Fruit fly (Drosophila melanogaster) whole organism, embryonic: ENCODE results near the gene CG7781.

Source experiments
- CG10267 ChIP-seq: fragments of 200-800 bp; sonication (Bioruptor generic); optimal IDR thresholded peaks from 2 replicates; lab custom pipeline; 2018; ENCODE audit warnings: missing biosample characterization, mild to moderate bottlenecking, missing genetic modification characterization, moderate library complexity
- CG10321 ChIP-seq: fragments of 200-800 bp; sonication (Bioruptor generic); IDR thresholded peaks from 2 replicates; pipeline ENCODE4 v1.3.6; 2022; ENCODE audit warnings: missing biosample characterization, missing genetic modification characterization
- CG11085 ChIP-seq: fragments of 200-800 bp; sonication (Bioruptor generic); IDR thresholded peaks from 2 replicates; pipeline ENCODE4 v1.3.6; 2022; ENCODE audit warnings: missing biosample characterization, missing genetic modification characterization
- CG11560 ChIP-seq: fragments of 200-800 bp; sonication (Bioruptor generic); IDR thresholded peaks from 3 replicates; pipeline ENCODE4 v1.3.6; 2022; ENCODE audit warnings: missing biosample characterization, missing genetic modification characterization
- CG12155 ChIP-seq: fragments of 200-800 bp; sonication (Bioruptor generic); optimal IDR thresholded peaks from 3 replicates; lab custom pipeline; 2016; ENCODE audit warnings: missing biosample characterization, missing genetic modification characterization
- CG12391 ChIP-seq: fragments of 200-800 bp; sonication (Bioruptor generic); optimal IDR thresholded peaks from 3 replicates; lab custom pipeline; 2018; ENCODE audit warnings: missing biosample characterization, mild to moderate bottlenecking, missing genetic modification characterization, moderate library complexity
- CG15269 ChIP-seq: fragments of 200-800 bp; sonication (Bioruptor generic); optimal IDR thresholded peaks from 2 replicates; lab custom pipeline; 2018; ENCODE audit warnings: missing biosample characterization, mild to moderate bottlenecking, missing genetic modification characterization, moderate library complexity
- CG15601 ChIP-seq: fragments of 200-800 bp; sonication (Bioruptor generic); optimal IDR thresholded peaks from 3 replicates; lab custom pipeline; 2019; ENCODE audit warnings: missing biosample characterization, mild to moderate bottlenecking, missing genetic modification characterization, moderate library complexity
- CG16779 ChIP-seq: fragments of 200-800 bp; sonication (Bioruptor generic); IDR thresholded peaks from 2 replicates; pipeline ENCODE4 v1.3.6; 2022; ENCODE audit warnings: missing biosample characterization, missing genetic modification characterization
- CG17385 ChIP-seq: fragments of 200-800 bp; sonication (Bioruptor generic); optimal IDR thresholded peaks from 3 replicates; lab custom pipeline; 2018; ENCODE audit warnings: missing biosample characterization, mild to moderate bottlenecking, missing genetic modification characterization
- CG18262 ChIP-seq: fragments of 200-800 bp; optimal IDR thresholded peaks from 3 replicates; lab custom pipeline; 2019; ENCODE audit warnings: missing biosample characterization, mild to moderate bottlenecking, missing genetic modification characterization, moderate library complexity
- CG2129 ChIP-seq: fragments of 200-800 bp; sonication (Bioruptor generic); IDR thresholded peaks from 2 replicates; pipeline ENCODE4 v1.3.6; 2022; ENCODE audit warnings: missing biosample characterization, missing genetic modification characterization; ENCODE audit not compliant: partially characterized antibody
- CG32767 ChIP-seq: fragments of 200-800 bp; sonication (Bioruptor generic); IDR thresholded peaks from 2 replicates; pipeline ENCODE4 v1.3.6; 2022; ENCODE audit warnings: missing biosample characterization, missing genetic modification characterization
- CG34224 ChIP-seq: fragments of 200-800 bp; sonication (Bioruptor generic); IDR thresholded peaks from 3 replicates; pipeline ENCODE4 v1.3.6; 2022; ENCODE audit warnings: missing biosample characterization, missing genetic modification characterization; ENCODE audit not compliant: partially characterized antibody
- CG4328 ChIP-seq: fragments of 200-800 bp; sonication (Bioruptor generic); optimal IDR thresholded peaks from 3 replicates; lab custom pipeline; 2017; ENCODE audit warnings: missing biosample characterization, missing genetic modification reagents, missing genetic modification characterization
- CG5245 ChIP-seq: fragments of 200-800 bp; sonication (Bioruptor generic); optimal IDR thresholded peaks from 3 replicates; lab custom pipeline; 2016; ENCODE audit warnings: missing biosample characterization, missing genetic modification characterization
- Dbx ChIP-seq: fragments of 200-800 bp; sonication (Bioruptor generic); IDR thresholded peaks from 3 replicates; pipeline ENCODE4 v1.3.6; 2022; ENCODE audit warnings: missing biosample characterization, missing genetic modification characterization
- Dll ChIP-seq: fragments of 200-800 bp; sonication (Bioruptor generic); IDR thresholded peaks from 4 replicates; pipeline ENCODE4 v1.3.6; 2022; ENCODE audit warnings: missing biosample characterization, missing genetic modification characterization; ENCODE audit not compliant: partially characterized antibody
- Dp ChIP-seq: fragments of 200-800 bp; sonication (Bioruptor generic); optimal IDR thresholded peaks from 2 replicates; lab custom pipeline; 2018; ENCODE audit warnings: missing biosample characterization, mild to moderate bottlenecking, missing genetic modification characterization, moderate library complexity
- HmgZ ChIP-seq: fragments of 200-800 bp; sonication (Bioruptor generic); optimal IDR thresholded peaks from 2 replicates; lab custom pipeline; 2018; ENCODE audit warnings: missing biosample characterization, mild to moderate bottlenecking, missing genetic modification characterization
- Hmr ChIP-seq: fragments of 200-800 bp; sonication (Bioruptor generic); optimal IDR thresholded peaks from 3 replicates; lab custom pipeline; 2017; ENCODE audit warnings: mild to moderate bottlenecking, missing biosample characterization, missing genetic modification reagents, missing genetic modification characterization
- Nf-YC ChIP-seq: fragments of 200-800 bp; optimal IDR thresholded peaks from 3 replicates; lab custom pipeline; 2019; ENCODE audit warnings: missing biosample characterization, mild to moderate bottlenecking, missing genetic modification characterization, moderate library complexity
- NfI ChIP-seq: fragments of 200-800 bp; sonication (Bioruptor generic); optimal IDR thresholded peaks from 3 replicates; lab custom pipeline; 2018; ENCODE audit warnings: missing biosample characterization, mild to moderate bottlenecking, missing genetic modification characterization, moderate library complexity
- Sry-β ChIP-seq: fragments of 200-800 bp; sonication (Bioruptor generic); optimal IDR thresholded peaks from 2 replicates; lab custom pipeline; 2018; ENCODE audit warnings: missing biosample characterization, mild to moderate bottlenecking, missing genetic modification characterization, moderate library complexity
- Trl ChIP-seq, 3 experiments: fragments of >200 bp in 2 of 3; fragments of 200-800 bp in 1 of 3; sonication (Bioruptor generic) in 1 of 3; optimal IDR thresholded peaks; 2 replicates in 1 of 3; 3 replicates in 2 of 3; lab custom pipeline; 2016 to 2017; ENCODE audit warnings: missing biosample characterization in 1 of 3, missing genetic modification characterization in 1 of 3
- Usf ChIP-seq: fragments of 200-800 bp; sonication (Bioruptor generic); optimal IDR thresholded peaks from 2 replicates; lab custom pipeline; 2017; ENCODE audit warnings: missing genotype, missing biosample characterization, missing genetic modification characterization
- Xbp1 ChIP-seq: fragments of 200-800 bp; sonication (Bioruptor generic); optimal IDR thresholded peaks from 3 replicates; lab custom pipeline; 2016; ENCODE audit warnings: missing biosample characterization, mild to moderate bottlenecking, missing genetic modification characterization
- YL-1 ChIP-seq: fragments of 200-800 bp; sonication (Bioruptor generic); optimal IDR thresholded peaks from 3 replicates; lab custom pipeline; 2017; ENCODE audit warnings: missing biosample characterization, mild to moderate bottlenecking, missing genetic modification characterization
- ase ChIP-seq: fragments of 200-800 bp; sonication (Bioruptor generic); IDR thresholded peaks from 3 replicates; pipeline ENCODE4 v1.3.6; 2022; ENCODE audit warnings: missing biosample characterization, missing genetic modification characterization
- bcd ChIP-seq: fragments of 200-800 bp; sonication (Bioruptor generic); optimal IDR thresholded peaks from 2 replicates; lab custom pipeline; 2017; ENCODE audit warnings: missing biosample characterization, mild to moderate bottlenecking, missing genetic modification characterization
- caup ChIP-seq: fragments of 200-800 bp; sonication (Bioruptor generic); optimal IDR thresholded peaks from 3 replicates; lab custom pipeline; 2017; ENCODE audit warnings: missing biosample characterization, mild to moderate bottlenecking, missing genetic modification characterization, moderate library complexity; ENCODE audit not compliant: severe bottlenecking
- chinmo ChIP-seq: fragments of 200-800 bp; sonication (Bioruptor generic); IDR thresholded peaks from 4 replicates; pipeline ENCODE4 v1.3.6; 2022; ENCODE audit warnings: missing biosample characterization, missing genetic modification characterization; ENCODE audit not compliant: partially characterized antibody
- cwo ChIP-seq: fragments of 200-800 bp; sonication (Bioruptor generic); optimal IDR thresholded peaks from 3 replicates; lab custom pipeline; 2017; ENCODE audit warnings: missing biosample characterization, missing genetic modification characterization, mild to moderate bottlenecking, moderate library complexity, missing genetic modification reagents
- hbn ChIP-seq: fragments of 200-800 bp; sonication (Bioruptor generic); IDR thresholded peaks from 2 replicates; pipeline ENCODE4 v1.3.6; 2022; ENCODE audit warnings: missing biosample characterization, missing genetic modification characterization; ENCODE audit not compliant: partially characterized antibody
- her ChIP-seq: fragments of 200-800 bp; sonication (Bioruptor generic); optimal IDR thresholded peaks from 2 replicates; lab custom pipeline; 2016; ENCODE audit warnings: missing biosample characterization, missing genetic modification characterization
- lab ChIP-seq: fragments of 200-800 bp; sonication (Bioruptor generic); optimal IDR thresholded peaks from 3 replicates; lab custom pipeline; 2017; ENCODE audit warnings: missing biosample characterization, missing genetic modification characterization, mild to moderate bottlenecking, moderate library complexity, missing genetic modification reagents
- lbe ChIP-seq: fragments of 200-800 bp; sonication (Bioruptor generic); optimal IDR thresholded peaks from 2 replicates; lab custom pipeline; 2016; ENCODE audit warnings: missing biosample characterization, mild to moderate bottlenecking, missing genetic modification characterization
- lola ChIP-seq, 3 experiments: fragments of >200 bp in 2 of 3; fragments of 200-800 bp in 1 of 3; sonication (Bioruptor generic) in 1 of 3; optimal IDR thresholded peaks; 2 replicates each; lab custom pipeline; 2017 to 2019; ENCODE audit warnings: missing biosample characterization in 3 of 3, missing genetic modification characterization in 3 of 3, mild to moderate bottlenecking in 1 of 3, moderate library complexity in 1 of 3
- mld ChIP-seq: fragments of 200-800 bp; sonication (Bioruptor generic); IDR thresholded peaks from 3 replicates; pipeline ENCODE4 v1.3.6; 2022; ENCODE audit warnings: missing biosample characterization, missing genetic modification characterization; ENCODE audit not compliant: partially characterized antibody
- nom ChIP-seq: fragments of 200-800 bp; sonication (Bioruptor generic); optimal IDR thresholded peaks from 2 replicates; lab custom pipeline; 2017; ENCODE audit warnings: missing biosample characterization, missing genetic modification characterization, mild to moderate bottlenecking, moderate library complexity, missing genetic modification reagents
- row ChIP-seq: fragments of 200-800 bp; sonication (Bioruptor generic); IDR thresholded peaks from 3 replicates; pipeline ENCODE4 v1.3.6; 2022; ENCODE audit warnings: missing biosample characterization, missing genetic modification characterization
- slbo ChIP-seq: fragments of 200-800 bp; sonication (Bioruptor generic); IDR thresholded peaks from 2 replicates; pipeline ENCODE4 v1.3.6; 2022; ENCODE audit warnings: missing biosample characterization, missing genetic modification characterization
- stwl ChIP-seq: fragments of 200-800 bp; sonication (Bioruptor generic); optimal IDR thresholded peaks from 3 replicates; lab custom pipeline; 2018; ENCODE audit warnings: missing biosample characterization, mild to moderate bottlenecking, missing genetic modification characterization, moderate library complexity
- tin ChIP-seq: fragments of 200-800 bp; sonication (Bioruptor generic); optimal IDR thresholded peaks from 3 replicates; lab custom pipeline; 2016; ENCODE audit warnings: missing biosample characterization, missing genetic modification characterization
- vvl ChIP-seq: fragments of 200-800 bp; sonication (Bioruptor generic); IDR thresholded peaks from 2 replicates; pipeline ENCODE4 v1.3.6; 2022; ENCODE audit warnings: missing biosample characterization, missing genetic modification characterization
- zen ChIP-seq: fragments of 200-800 bp; sonication (Bioruptor generic); optimal IDR thresholded peaks from 3 replicates; lab custom pipeline; 2018; ENCODE audit warnings: missing biosample characterization, mild to moderate bottlenecking, missing genetic modification characterization, moderate library complexity

The CG7781 gene

dm6 chr2L:8365701-8366643 is 40.8 kb upstream of the CG7781 start, which contains the start of gene Pp2A-29B:
Gene Pp2A-29B (plus strand): TSS chr2L:8366038.
- TF ChIP-seq hbn (GFP tag; lab: Robert Waterston, UW) (peak; percentile 99), CG12155 (GFP tag; lab: Kevin White, UChicago) (peak; percentile 16), CG17385 (GFP tag; lab: Kevin White, UChicago) (peak; percentile 6), caup (GFP tag; lab: Kevin White, UChicago) (no peak), Usf (GFP tag; lab: Kevin White, UChicago) (no peak), CG5245 (GFP tag; lab: Kevin White, UChicago) (no peak), row (peak; percentile 85), Xbp1 (peak; percentile 39), HmgZ (tag; lab: Kevin White, UChicago) (peak; percentile 27), Sry-β (peak; percentile 25), CG15601 (tag; lab: Kevin White, UChicago) (peak; percentile 56), YL-1 (peak; percentile 65), CG11560 (tag; lab: Robert Waterston, UW) (peak; percentile 89), Dp (GFP tag; lab: Kevin White, UChicago) (peak; percentile 80), mld (GFP tag; lab: Robert Waterston, UW) (peak; percentile 94), vvl (GFP tag; lab: Robert Waterston, UW) (0 out of 2 replicates have a peak, but pooled peaks have one; percentile 11), CG34224 (GFP tag; lab: Robert Waterston, UW) (peak; percentile 97), CG10321 (GFP tag; lab: Robert Waterston, UW) (no peak), CG10267 (tag; lab: Kevin White, UChicago) (peak; percentile 62), CG11085 (no peak), tin (GFP tag; lab: Kevin White, UChicago) (peak; percentile 0), lbe (GFP tag; lab: Kevin White, UChicago) (peak; percentile 41), CG4328 (GFP tag; lab: Kevin White, UChicago) (peak; percentile 7), ase (GFP tag; lab: Robert Waterston, UW) (no peak), CG12391 (tag; lab: Kevin White, UChicago) (peak; percentile 54), NfI (peak; percentile 15), CG32767 (GFP tag; lab: Robert Waterston, UW) (peak; percentile 33; the same call in 1 of the 2 replicates), Hmr (GFP tag; lab: Kevin White, UChicago) (peak; percentile 4), lola (GFP tag; optimal IDR thresholded peaks at IDR 0.05; lab: Kevin White, UChicago) (peak in 1 of 3 experiments; percentile 32), bcd (GFP tag; lab: Kevin White, UChicago) (peak; percentile 20), nom (GFP tag; lab: Kevin White, UChicago) (no peak), chinmo (GFP tag; lab: Robert Waterston, UW) (peak; percentile 93; the same call in 3 of the 4 replicates), CG2129 (peak; percentile 99), cwo (GFP tag; lab: Kevin White, UChicago) (no peak), her (GFP tag; lab: Kevin White, UChicago) (no peak), CG16779 (GFP tag; lab: Robert Waterston, UW) (no peak), Nf-YC (peak; percentile 57), slbo (GFP tag; lab: Robert Waterston, UW) (peak; percentile 56; the same call in 1 of the 2 replicates), Dbx (peak; percentile 69), lab (GFP tag; lab: Kevin White, UChicago) (peak; percentile 15), Dll (GFP tag; lab: Robert Waterston, UW) (peak; percentile 100), zen (tag; lab: Kevin White, UChicago) (peak; percentile 59), CG18262 (tag; lab: Kevin White, UChicago) (peak; percentile 45), Trl (optimal IDR thresholded peaks at IDR 0.05; lab: Kevin White, UChicago) (no peak), Trl (GFP tag; optimal IDR thresholded peaks at IDR 0.05; lab: Kevin White, UChicago) (peak; percentile 3), stwl (tag; lab: Kevin White, UChicago) (peak; percentile 51), CG15269 (tag; lab: Kevin White, UChicago) (peak; percentile 9)
